Fruit fly (Drosophila melanogaster): ENCODE data around the gene CG43373.

Gene CG43373

DNA sequence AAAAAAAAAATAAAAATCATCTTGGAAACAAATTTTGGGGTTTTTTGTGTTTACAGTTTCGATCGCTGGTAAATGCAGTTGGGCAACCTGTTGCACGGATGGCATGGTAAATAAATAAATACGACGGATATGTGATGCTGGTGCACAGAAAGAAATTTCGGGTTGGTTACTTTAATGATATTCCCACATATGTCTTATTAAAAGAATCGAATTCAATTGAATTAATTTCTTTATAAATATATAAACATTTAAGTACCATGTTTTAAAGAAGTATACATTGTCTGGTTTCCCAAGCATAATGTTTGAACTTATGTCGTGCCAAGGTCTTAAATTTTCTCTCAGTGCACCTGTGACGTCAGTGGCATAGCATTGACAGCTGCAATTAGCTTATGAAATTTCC lies 24.3 kb upstream of the CG43373 start (continued):
- TF ChIP-seq CG3995 (GFP tag; optimal IDR thresholded peaks at IDR 0.05) (no peak), Eip74EF (GFP tag; optimal IDR thresholded peaks at IDR 0.05) (peak in 1 of 2 experiments; percentile 70), Oaz (GFP tag; IDR thresholded peaks at IDR 0.05) (peak; percentile 47; the same call in 1 of the 2 replicates), CG3407 (GFP tag; optimal IDR thresholded peaks at IDR 0.05) (peak; percentile 51), wor (GFP tag; IDR thresholded peaks at IDR 0.05) (peak; percentile 39; the same call in 1 of the 2 replicates), CG10654 (GFP tag; optimal IDR thresholded peaks at IDR 0.05) (peak; percentile 23), CG8924 (tag; optimal IDR thresholded peaks at IDR 0.05) (peak; percentile 75), CG1024 (GFP tag; IDR thresholded peaks at IDR 0.05) (peak; percentile 32; the same call in 1 of the 2 replicates), mld (GFP tag; IDR thresholded peaks at IDR 0.05; ENCODE audit: partially characterized antibody) (no peak), CG12942 (GFP tag; optimal IDR thresholded peaks at IDR 0.05) (peak; percentile 39), C15 (GFP tag; IDR thresholded peaks at IDR 0.05) (no peak), chif (GFP tag; optimal IDR thresholded peaks at IDR 0.05) (peak in 1 of 2 experiments; percentile 18), Abd-B (GFP tag; optimal IDR thresholded peaks at IDR 0.05) (peak; percentile 57), CG4360 (GFP tag; IDR thresholded peaks at IDR 0.05) (peak; percentile 37; the same call in 1 of the 2 replicates), CG15269 (tag; optimal IDR thresholded peaks at IDR 0.05) (peak; percentile 71), CG4424 (GFP tag; optimal IDR thresholded peaks at IDR 0.05) (peak; percentile 65), CG10462 (GFP tag; optimal IDR thresholded peaks at IDR 0.05) (no peak), CG9727 (GFP tag; optimal IDR thresholded peaks at IDR 0.05) (peak; percentile 53), otp (GFP tag; IDR thresholded peaks at IDR 0.05) (peak; percentile 55; the same call in 2 of the 3 replicates), ken (GFP tag; IDR thresholded peaks at IDR 0.05) (0 out of 3 replicates have a peak, but pooled peaks have one; percentile 58), bab2 (GFP tag; optimal IDR thresholded peaks at IDR 0.05) (no peak), pfk (GFP tag; optimal IDR thresholded peaks at IDR 0.05) (no peak), Ssrp (tag; optimal IDR thresholded peaks at IDR 0.05) (peak; percentile 72), en (GFP tag; optimal IDR thresholded peaks at IDR 0.05) (no peak), bsh (GFP tag; optimal IDR thresholded peaks at IDR 0.05) (peak in 1 of 2 experiments; percentile 84), dmrt11E (tag; optimal IDR thresholded peaks at IDR 0.05) (peak; percentile 73), HLHmδ (GFP tag; optimal IDR thresholded peaks at IDR 0.05) (no peak), CG14014 (GFP tag; IDR thresholded peaks at IDR 0.05) (0 out of 2 replicates have a peak, but pooled peaks have one; percentile 39), CG33557 (GFP tag; optimal IDR thresholded peaks at IDR 0.05) (peak; percentile 30), CG11696 (GFP tag; IDR thresholded peaks at IDR 0.05) (no peak), CG17568 (GFP tag; optimal IDR thresholded peaks at IDR 0.05) (peak; percentile 12), lola (GFP tag; optimal IDR thresholded peaks at IDR 0.05) (peak in 1 of 3 experiments; percentile 70), ranshi (GFP tag; IDR thresholded peaks at IDR 0.05) (0 out of 2 replicates have a peak, but pooled peaks have one; percentile 52), ind (GFP tag; optimal IDR thresholded peaks at IDR 0.05) (peak; percentile 27), Fer2 (tag; optimal IDR thresholded peaks at IDR 0.05) (peak; percentile 12), scrt (GFP tag; optimal IDR thresholded peaks at IDR 0.05) (peak; percentile 49), CG8089 (GFP tag; optimal IDR thresholded peaks at IDR 0.05) (no peak), grau (tag; optimal IDR thresholded peaks at IDR 0.05) (peak; percentile 68), CG13296 (GFP tag; optimal IDR thresholded peaks at IDR 0.05) (peak; percentile 44), Gsc (GFP tag; IDR thresholded peaks at IDR 0.05) (no peak), Asciz (GFP tag; optimal IDR thresholded peaks at IDR 0.05) (peak; percentile 71), CG2712 (tag; optimal IDR thresholded peaks at IDR 0.05) (peak; percentile 83), cwo (GFP tag; optimal IDR thresholded peaks at IDR 0.05) (peak; percentile 29), PHDP (tag; optimal IDR thresholded peaks at IDR 0.05) (peak; percentile 76), pan (optimal IDR thresholded peaks at IDR 0.05) (no peak), pan (GFP tag; optimal IDR thresholded peaks at IDR 0.05 in 1 of 2, IDR thresholded peaks at IDR 0.05 in 1 of 2) (peak in 1 of 2 experiments; percentile 67), Hr3 (GFP tag; optimal IDR thresholded peaks at IDR 0.05) (peak; percentile 43), lilli (GFP tag; optimal IDR thresholded peaks at IDR 0.05) (peak; percentile 14), amos (GFP tag; IDR thresholded peaks at IDR 0.05; ENCODE audit: partially characterized antibody) (no peak)
